Worm (Caenorhabditis elegans) whole organism, early embryonic: ENCODE measurements around the gene Y104H12D.2.

Experiments
- ceh-36 ChIP-seq: sonication (generic microtip); optimal IDR thresholded peaks from 2 replicates; lab custom pipeline; 2016; ENCODE audit warnings: missing genetic modification characterization, inconsistent platforms, missing compliant biosample characterization
- hnd-1 ChIP-seq: sonication (generic microtip); optimal IDR thresholded peaks from 2 replicates; lab custom pipeline; 2016; ENCODE audit warnings: missing genetic modification characterization, missing compliant biosample characterization

DNA sequence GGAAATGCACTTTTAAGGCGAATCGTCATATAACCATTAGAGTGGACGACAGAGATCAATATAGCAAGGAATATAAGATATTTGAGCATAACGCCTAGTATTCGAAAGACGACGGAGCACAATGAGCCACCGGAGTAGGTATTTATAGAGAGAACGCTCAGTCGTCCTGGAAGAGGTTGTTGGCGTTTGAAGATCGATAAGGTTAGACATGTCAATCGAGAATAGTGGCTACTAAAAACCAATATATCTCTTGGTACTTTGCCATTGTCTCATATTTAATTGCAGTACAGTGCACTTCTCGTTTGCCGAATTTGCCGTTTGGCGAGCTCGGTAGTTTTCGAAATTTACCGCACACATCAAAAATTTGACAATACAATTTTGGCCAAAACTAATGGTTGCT lies 30.2 kb downstream of the Y104H12D.2 start, which contains the start of gene dsl-1:
- no peak for TF ChIP-seq hnd-1 (tag; lab: Kevin White, UChicago)
- TF ChIP-seq ceh-36 (tag; lab: Kevin White, UChicago), result no peak
